Fruit fly (Drosophila melanogaster) whole organism, pupa: Measurements from ENCODE around the gene CG43093.
A peak's percentile ranks its signal among the peaks of the same experiment; 100 is the strongest.

ENCODE experiments used
- CG10348 ChIP-seq: fragments of 200-800 bp; sonication (Bioruptor generic); IDR thresholded peaks from 2 replicates; pipeline ENCODE4 v1.3.6; 2022; ENCODE audit warnings: missing biosample characterization, missing genetic modification characterization
- CG12605 ChIP-seq: fragments of 200-800 bp; sonication (Bioruptor generic); IDR thresholded peaks from 2 replicates; pipeline ENCODE4 v1.3.6; 2022; ENCODE audit warnings: missing biosample characterization, missing genetic modification characterization
- CG13204 ChIP-seq: fragments of 200-800 bp; sonication (Bioruptor generic); optimal IDR thresholded peaks from 2 replicates; lab custom pipeline; 2018; ENCODE audit warnings: missing biosample characterization, mild to moderate bottlenecking, missing genetic modification characterization, moderate library complexity
- CG14655 ChIP-seq: fragments of 200-800 bp; sonication (Bioruptor generic); optimal IDR thresholded peaks from 3 replicates; lab custom pipeline; 2017; ENCODE audit warnings: mild to moderate bottlenecking, missing biosample characterization, missing genetic modification reagents, missing genetic modification characterization
- CG15710 ChIP-seq: fragments of 200-800 bp; sonication (Bioruptor generic); optimal IDR thresholded peaks from 2 replicates; lab custom pipeline; 2018; ENCODE audit warnings: missing biosample characterization, mild to moderate bottlenecking, missing genetic modification characterization, moderate library complexity
- CG17806 ChIP-seq: fragments of 200-800 bp; sonication (Bioruptor generic); optimal IDR thresholded peaks from 2 replicates; lab custom pipeline; 2018; ENCODE audit warnings: missing biosample characterization, mild to moderate bottlenecking, missing genetic modification characterization, moderate library complexity
- CG32121 ChIP-seq: fragments of 200-800 bp; sonication (Bioruptor generic); IDR thresholded peaks from 2 replicates; pipeline ENCODE4 v1.3.6; 2022; ENCODE audit warnings: missing biosample characterization, missing genetic modification characterization
- CG34367 ChIP-seq: fragments of 200-800 bp; sonication (Bioruptor generic); optimal IDR thresholded peaks from 2 replicates; lab custom pipeline; 2018; ENCODE audit warnings: missing biosample characterization, mild to moderate bottlenecking, missing genetic modification characterization
- CG4496 ChIP-seq: fragments of 200-800 bp; sonication (Bioruptor generic); IDR thresholded peaks from 3 replicates; pipeline ENCODE4 v1.3.6; 2022; ENCODE audit warnings: missing biosample characterization, missing genetic modification characterization
- CG8159 ChIP-seq: fragments of 200-800 bp; sonication (Bioruptor generic); optimal IDR thresholded peaks from 3 replicates; lab custom pipeline; 2018; ENCODE audit warnings: missing biosample characterization, mild to moderate bottlenecking, missing genetic modification characterization, moderate library complexity
- CG8301 ChIP-seq: fragments of 200-800 bp; sonication (Bioruptor generic); optimal IDR thresholded peaks from 2 replicates; lab custom pipeline; 2018; ENCODE audit warnings: missing biosample characterization, mild to moderate bottlenecking, missing genetic modification characterization
- CG9948 ChIP-seq: fragments of 200-800 bp; sonication (Bioruptor generic); optimal IDR thresholded peaks from 2 replicates; lab custom pipeline; 2018; ENCODE audit warnings: missing biosample characterization, mild to moderate bottlenecking, missing genetic modification characterization, moderate library complexity
- D1 ChIP-seq: fragments of 200-800 bp; sonication (Bioruptor generic); optimal IDR thresholded peaks from 2 replicates; lab custom pipeline; 2018; ENCODE audit warnings: missing biosample characterization, mild to moderate bottlenecking, missing genetic modification characterization, moderate library complexity
- EcR ChIP-seq: fragments of 200-800 bp; sonication (Bioruptor generic); optimal IDR thresholded peaks from 3 replicates; lab custom pipeline; 2019; ENCODE audit warnings: missing biosample characterization, missing genetic modification characterization, mild to moderate bottlenecking, moderate library complexity, missing genetic modification reagents
- Ets98B ChIP-seq: fragments of 200-800 bp; sonication (Bioruptor generic); IDR thresholded peaks from 2 replicates; pipeline ENCODE4 v1.3.6; 2022; ENCODE audit warnings: missing biosample characterization, missing genetic modification characterization
- Pif1A ChIP-seq: fragments of 200-800 bp; sonication (Bioruptor generic); optimal IDR thresholded peaks from 3 replicates; lab custom pipeline; 2016; ENCODE audit warnings: missing biosample characterization, missing genetic modification characterization
- Pif1B ChIP-seq: fragments of 200-800 bp; sonication (Bioruptor generic); optimal IDR thresholded peaks from 3 replicates; lab custom pipeline; 2016; ENCODE audit warnings: missing biosample characterization, missing genetic modification characterization
- Snoo ChIP-seq: fragments of 200-800 bp; sonication (Bioruptor generic); optimal IDR thresholded peaks from 3 replicates; lab custom pipeline; 2017; ENCODE audit warnings: missing biosample characterization, mild to moderate bottlenecking, missing genetic modification characterization, inconsistent platforms
- fd96Ca ChIP-seq: fragments of 200-800 bp; sonication (Bioruptor generic); IDR thresholded peaks from 3 replicates; pipeline ENCODE4 v1.3.6; 2022; ENCODE audit warnings: missing biosample characterization, missing genetic modification characterization
- gl ChIP-seq: fragments of 200-800 bp; sonication (Bioruptor generic); optimal IDR thresholded peaks from 2 replicates; lab custom pipeline; 2018; ENCODE audit warnings: missing biosample characterization, mild to moderate bottlenecking, missing genetic modification characterization
- rn ChIP-seq: fragments of 200-800 bp; sonication (Bioruptor generic); IDR thresholded peaks from 2 replicates; pipeline ENCODE4 v1.3.6; 2022; ENCODE audit warnings: missing biosample characterization, missing genetic modification characterization

CG43093 gene

DNA sequence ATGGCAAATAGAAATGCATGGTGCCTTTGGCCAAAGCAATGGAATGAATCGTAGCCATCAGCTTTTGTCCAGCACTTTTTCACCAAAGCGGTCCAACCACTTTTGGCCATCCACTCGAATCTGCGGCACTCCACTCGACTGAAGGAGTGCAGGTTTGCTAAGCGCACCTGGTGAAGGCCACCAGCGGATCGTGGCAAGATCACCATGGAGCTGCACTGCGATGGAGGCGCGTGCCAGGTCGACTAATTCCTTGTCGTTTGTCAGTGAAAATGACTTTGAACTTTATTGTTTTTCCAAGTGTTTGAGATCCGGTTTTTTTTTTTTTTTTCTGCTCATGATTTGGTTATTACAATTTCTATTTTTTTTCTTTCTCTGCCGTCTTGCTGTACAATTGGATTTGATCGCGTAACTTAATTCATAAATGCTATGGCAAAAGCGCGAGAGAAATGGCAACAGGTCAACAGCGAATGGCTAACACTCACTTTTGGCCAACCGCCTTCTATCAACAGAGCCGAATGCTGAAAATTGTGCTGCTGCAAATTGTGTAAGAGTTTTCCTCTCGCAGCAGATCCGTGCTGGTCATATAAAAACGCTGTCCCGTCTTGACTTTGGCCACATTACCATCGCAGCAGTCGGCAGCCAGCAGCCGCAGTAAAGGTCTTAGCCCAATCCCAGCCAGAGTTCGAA is 33.7 kb upstream of the CG43093 start, which contains the start of gene CG7031:
Gene CG7031 (plus strand): TSS at position 637 of the 687 bp plus-strand sequence.
- TF ChIP-seq CG10348 (GFP tag; lab: Robert Waterston, UW) (no peak), Ets98B (no peak; the same call in 1 of the 2 replicates), D1 (tag; lab: Kevin White, UChicago) (no peak), CG32121 (peak; percentile 33; the same call in 1 of the 2 replicates), Snoo (tag; lab: Kevin White, UChicago) (no peak), Pif1B (no peak), CG4496 (GFP tag; lab: Robert Waterston, UW) (peak; percentile 65), fd96Ca (GFP tag; lab: Robert Waterston, UW) (no peak), CG34367 (no peak), CG17806 (tag; lab: Kevin White, UChicago) (no peak)

- TF ChIP-seq Snoo (tag; lab: Kevin White, UChicago) (no peak), CG15710 (tag; lab: Kevin White, UChicago) (no peak), CG13204 (GFP tag; lab: Kevin White, UChicago) (no peak), D1 (tag; lab: Kevin White, UChicago) (no peak), CG14655 (GFP tag; lab: Kevin White, UChicago) (no peak), CG8159 (tag; lab: Kevin White, UChicago) (no peak), CG17806 (tag; lab: Kevin White, UChicago) (no peak), Pif1B (no peak), fd96Ca (GFP tag; lab: Robert Waterston, UW) (no peak)
- TF ChIP-seq, all 21 proteins: peak for 0
Observed at dm6 chr3R:22793953-22794352, 23.8 kb upstream of the CG43093 start.

DNA sequence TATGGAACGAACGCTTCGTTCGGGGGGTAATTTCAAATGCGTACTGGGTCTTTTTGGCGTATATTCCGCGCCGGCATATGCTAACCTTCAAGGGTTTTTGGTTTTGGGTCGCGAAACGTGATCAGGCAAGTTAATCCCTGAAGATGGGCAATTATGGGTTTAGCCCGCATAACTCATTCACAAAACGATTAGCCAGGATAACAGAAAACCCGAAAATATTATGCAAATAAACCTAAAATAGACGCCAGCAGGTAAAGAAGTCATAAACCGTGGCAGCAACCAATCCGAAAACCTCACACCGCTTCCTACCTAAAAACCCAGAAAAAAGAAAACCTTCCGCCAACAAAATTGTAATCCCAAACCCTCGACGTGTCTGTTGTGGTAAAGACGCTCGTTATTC is 19.0 kb upstream of the CG43093 start:
- TF ChIP-seq Pif1A = no peak
- no peak for TF ChIP-seq fd96Ca (GFP tag; lab: Robert Waterston, UW)
- no peak for TF ChIP-seq CG13204 (GFP tag; lab: Kevin White, UChicago)
- TF ChIP-seq Pif1B = no peak
- no peak for TF ChIP-seq CG10348 (GFP tag; lab: Robert Waterston, UW)
- TF ChIP-seq D1 (tag; lab: Kevin White, UChicago) = no peak
- TF ChIP-seq CG8301 (tag; lab: Kevin White, UChicago) = no peak
- no peak for TF ChIP-seq CG12605
- no peak for TF ChIP-seq Ets98B
- TF ChIP-seq Snoo (tag; lab: Kevin White, UChicago) = no peak
- TF ChIP-seq CG9948 (tag; lab: Kevin White, UChicago) = no peak
- no peak for TF ChIP-seq CG15710 (tag; lab: Kevin White, UChicago)
- no peak for TF ChIP-seq CG8159 (tag; lab: Kevin White, UChicago)

dm6 chr3R:22784674-22785316 is 14.7 kb upstream of the CG43093 start:
- no peak for TF ChIP-seq rn (GFP tag; lab: Robert Waterston, UW)
- no peak for TF ChIP-seq D1 (tag; lab: Kevin White, UChicago)
- TF ChIP-seq CG34367 = no peak

DNA sequence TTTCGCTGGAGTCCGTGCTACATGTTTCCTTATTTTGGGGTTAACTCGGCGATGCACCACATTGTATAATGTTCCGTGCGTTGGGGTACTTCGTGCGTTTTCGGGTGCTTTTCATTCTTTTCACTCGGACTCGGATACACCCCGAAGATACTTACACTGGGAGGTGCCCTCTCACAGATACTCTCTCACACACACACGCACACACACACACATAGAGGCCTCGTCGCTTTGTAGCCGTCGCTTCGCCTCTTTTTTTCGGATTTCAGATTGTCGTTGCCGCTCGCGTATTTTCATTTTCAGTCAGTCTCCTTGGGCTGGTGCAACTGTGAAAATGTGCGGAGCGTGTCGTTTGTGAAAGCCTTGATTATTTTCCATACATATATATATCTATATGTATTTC is 11.3 kb upstream of the CG43093 start:
- peak; percentile 16 for TF ChIP-seq CG15710 (tag; lab: Kevin White, UChicago)
- TF ChIP-seq Pif1A = peak; percentile 57
- TF ChIP-seq Pif1B = peak; percentile 54
- no peak for TF ChIP-seq D1 (tag; lab: Kevin White, UChicago)
- TF ChIP-seq CG9948 (tag; lab: Kevin White, UChicago) = no peak
- TF ChIP-seq fd96Ca (GFP tag; lab: Robert Waterston, UW) = peak; percentile 95
- TF ChIP-seq EcR (GFP tag; lab: Kevin White, UChicago) = peak; percentile 28
- no peak for TF ChIP-seq Snoo (tag; lab: Kevin White, UChicago)
- TF ChIP-seq Ets98B = peak; percentile 96
- peak; percentile 74 for TF ChIP-seq CG12605
- no peak for TF ChIP-seq CG8159 (tag; lab: Kevin White, UChicago)
- TF ChIP-seq CG8301 (tag; lab: Kevin White, UChicago) = no peak
- TF ChIP-seq CG32121 = peak; percentile 95
- TF ChIP-seq rn (GFP tag; lab: Robert Waterston, UW) = no peak
- no peak for TF ChIP-seq CG17806 (tag; lab: Kevin White, UChicago)
- TF ChIP-seq CG13204 (GFP tag; lab: Kevin White, UChicago) = peak; percentile 32
- peak; percentile 28 for TF ChIP-seq CG14655 (GFP tag; lab: Kevin White, UChicago)
- no peak for TF ChIP-seq CG34367
- no peak for TF ChIP-seq CG10348 (GFP tag; lab: Robert Waterston, UW)
- no peak for TF ChIP-seq gl (tag; lab: Kevin White, UChicago)
- peak; percentile 82 for TF ChIP-seq CG4496 (GFP tag; lab: Robert Waterston, UW)

DNA sequence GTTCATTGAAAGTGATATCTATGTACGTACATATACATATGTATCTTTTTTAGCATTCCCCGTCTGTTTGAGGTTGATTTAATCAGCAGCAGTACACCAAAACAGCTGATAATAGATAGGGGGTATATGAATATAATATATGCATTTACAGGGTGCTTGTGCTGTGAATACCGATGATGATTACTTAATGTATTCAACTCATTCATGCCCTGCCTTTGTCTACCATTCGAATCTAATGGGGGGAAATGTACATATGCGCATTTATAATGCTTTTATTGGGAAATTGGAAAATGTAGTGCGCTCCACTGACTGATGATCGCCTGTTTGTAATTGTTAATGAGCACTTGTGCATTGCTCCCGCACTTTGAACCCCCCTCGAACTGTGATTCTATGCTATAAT is 10.0 kb upstream of the CG43093 start:
- TF ChIP-seq CG10348 (GFP tag; lab: Robert Waterston, UW) = no peak
- TF ChIP-seq Pif1B = no peak
- peak; percentile 34; the same call in 1 of the 3 replicates for TF ChIP-seq CG4496 (GFP tag; lab: Robert Waterston, UW)
- no peak for TF ChIP-seq CG9948 (tag; lab: Kevin White, UChicago)
- TF ChIP-seq CG32121 = 0 out of 2 replicates have a peak, but pooled peaks have one; percentile 20
- TF ChIP-seq, all 21 proteins: peak for 2
